Fruit fly (Drosophila melanogaster) whole organism, embryonic: ENCODE measurements around the gene CG4570.
A peak's percentile ranks its signal among the peaks of the same experiment; 100 is the strongest.

Source experiments
- Atf-2 ChIP-seq: fragments of 200-800 bp; sonication (Bioruptor generic); optimal IDR thresholded peaks from 2 replicates; lab custom pipeline; 2016; ENCODE audit warnings: missing biosample characterization, missing genetic modification characterization
- CG10274 ChIP-seq: fragments of 200-800 bp; sonication (Bioruptor generic); optimal IDR thresholded peaks from 3 replicates; lab custom pipeline; 2017; ENCODE audit warnings: missing biosample characterization, mild to moderate bottlenecking, missing genetic modification characterization
- CG10979 ChIP-seq: fragments of 200-800 bp; sonication (Bioruptor generic); optimal IDR thresholded peaks from 2 replicates; lab custom pipeline; 2018; ENCODE audit warnings: missing biosample characterization, mild to moderate bottlenecking, missing genetic modification characterization, moderate library complexity
- CG12769 ChIP-seq: fragments of 200-800 bp; sonication (Bioruptor generic); optimal IDR thresholded peaks from 2 replicates; lab custom pipeline; 2019; ENCODE audit warnings: missing biosample characterization, mild to moderate bottlenecking, missing genetic modification characterization, moderate library complexity
- CG13624 ChIP-seq: fragments of 200-800 bp; sonication (Bioruptor generic); optimal IDR thresholded peaks from 2 replicates; lab custom pipeline; 2016; ENCODE audit warnings: missing biosample characterization, missing genetic modification characterization
- CG14965 ChIP-seq: fragments of 200-800 bp; sonication (Bioruptor generic); optimal IDR thresholded peaks from 2 replicates; lab custom pipeline; 2016; ENCODE audit warnings: missing biosample characterization, missing genetic modification characterization, borderline replicate concordance
- CG1529 ChIP-seq: fragments of 200-800 bp; sonication (Bioruptor generic); optimal IDR thresholded peaks from 3 replicates; lab custom pipeline; 2018; ENCODE audit warnings: missing biosample characterization, missing genetic modification characterization
- CG15514 ChIP-seq: fragments of 200-800 bp; sonication (Bioruptor generic); optimal IDR thresholded peaks from 3 replicates; lab custom pipeline; 2017; ENCODE audit warnings: missing biosample characterization, missing genetic modification characterization, mild to moderate bottlenecking, moderate library complexity, missing genetic modification reagents
- CG16813 ChIP-seq: fragments of 200-800 bp; sonication (Bioruptor generic); IDR thresholded peaks from 3 replicates; pipeline ENCODE4 v1.3.6; 2022; ENCODE audit warnings: missing biosample characterization, missing genetic modification characterization; ENCODE audit not compliant: partially characterized antibody
- CG17361 ChIP-seq: fragments of 200-800 bp; sonication (Bioruptor generic); IDR thresholded peaks from 3 replicates; pipeline ENCODE4 v1.3.6; 2022; ENCODE audit warnings: missing biosample characterization, missing genetic modification characterization
- CG17802 ChIP-seq: fragments of 200-800 bp; sonication (Bioruptor generic); optimal IDR thresholded peaks from 2 replicates; lab custom pipeline; 2018; ENCODE audit warnings: missing biosample characterization, mild to moderate bottlenecking, missing genetic modification characterization, moderate library complexity
- CG2202 ChIP-seq: fragments of 200-800 bp; sonication (Bioruptor generic); optimal IDR thresholded peaks from 2 replicates; lab custom pipeline; 2018; ENCODE audit warnings: missing biosample characterization, mild to moderate bottlenecking, missing genetic modification characterization
- CG34224 ChIP-seq: fragments of 200-800 bp; sonication (Bioruptor generic); IDR thresholded peaks from 3 replicates; pipeline ENCODE4 v1.3.6; 2022; ENCODE audit warnings: missing biosample characterization, missing genetic modification characterization; ENCODE audit not compliant: partially characterized antibody
- CG34422 ChIP-seq: fragments of 200-800 bp; sonication (Bioruptor generic); IDR thresholded peaks from 3 replicates; pipeline ENCODE4 v1.3.6; 2022; ENCODE audit warnings: missing biosample characterization, missing genetic modification characterization
- CG3847 ChIP-seq: fragments of 200-800 bp; sonication (Bioruptor generic); IDR thresholded peaks from 2 replicates; pipeline ENCODE4 v1.3.6; 2022; ENCODE audit warnings: missing biosample characterization, missing genetic modification characterization
- CG3995 ChIP-seq: fragments of 200-800 bp; sonication (Bioruptor generic); optimal IDR thresholded peaks from 3 replicates; lab custom pipeline; 2016; ENCODE audit warnings: missing biosample characterization, missing genetic modification characterization
- CG42726 ChIP-seq: fragments of 200-800 bp; sonication (Bioruptor generic); IDR thresholded peaks from 2 replicates; pipeline ENCODE4 v1.3.6; 2022; ENCODE audit warnings: missing biosample characterization, missing genetic modification characterization; ENCODE audit not compliant: partially characterized antibody
- CG4730 ChIP-seq: fragments of 200-800 bp; sonication (Bioruptor generic); IDR thresholded peaks from 2 replicates; pipeline ENCODE4 v1.3.6; 2022; ENCODE audit warnings: missing biosample characterization, missing genetic modification characterization
- CG6689 ChIP-seq: fragments of 200-800 bp; sonication (Bioruptor generic); IDR thresholded peaks from 2 replicates; pipeline ENCODE4 v1.3.6; 2022; ENCODE audit warnings: missing biosample characterization, missing genetic modification characterization
- CG7839 ChIP-seq: fragments of 200-800 bp; sonication (Bioruptor generic); optimal IDR thresholded peaks from 3 replicates; lab custom pipeline; 2018; ENCODE audit warnings: missing biosample characterization, mild to moderate bottlenecking, missing genetic modification characterization, moderate library complexity
- CG9817 ChIP-seq: fragments of 200-800 bp; sonication (Bioruptor generic); optimal IDR thresholded peaks from 2 replicates; lab custom pipeline; 2018; ENCODE audit warnings: missing biosample characterization, mild to moderate bottlenecking, missing genetic modification characterization, moderate library complexity
- CG9876 ChIP-seq: fragments of 200-800 bp; sonication (Bioruptor generic); optimal IDR thresholded peaks from 2 replicates; lab custom pipeline; 2016; ENCODE audit warnings: missing biosample characterization, missing genetic modification characterization
- Dfd ChIP-seq, 2 experiments: fragments of >200 bp; optimal IDR thresholded peaks; 2 replicates each; lab custom pipeline; 2017; ENCODE audit warnings: missing biosample characterization in 2 of 2, missing genetic modification characterization in 2 of 2
- Ets97D ChIP-seq: fragments of 200-800 bp; sonication (Bioruptor generic); optimal IDR thresholded peaks from 3 replicates; lab custom pipeline; 2016; ENCODE audit warnings: missing biosample characterization, missing genetic modification characterization
- Fer3 ChIP-seq: fragments of 200-800 bp; sonication (Bioruptor generic); optimal IDR thresholded peaks from 2 replicates; lab custom pipeline; 2018; ENCODE audit warnings: missing biosample characterization, mild to moderate bottlenecking, missing genetic modification characterization, moderate library complexity
- HmgZ ChIP-seq: fragments of 200-800 bp; sonication (Bioruptor generic); optimal IDR thresholded peaks from 2 replicates; lab custom pipeline; 2018; ENCODE audit warnings: missing biosample characterization, mild to moderate bottlenecking, missing genetic modification characterization
- Hr51 ChIP-seq, 2 experiments: fragments of 200-800 bp; sonication (Bioruptor generic); optimal IDR thresholded peaks; 2 replicates in 1 of 2; 3 replicates in 1 of 2; lab custom pipeline; 2016 to 2018; ENCODE audit warnings: missing biosample characterization in 2 of 2, missing genetic modification characterization in 2 of 2, mild to moderate bottlenecking in 1 of 2, moderate library complexity in 1 of 2
- NK7.1 ChIP-seq: fragments of 200-800 bp; sonication (Bioruptor generic); optimal IDR thresholded peaks from 3 replicates; lab custom pipeline; 2016; ENCODE audit warnings: missing biosample characterization, missing genetic modification characterization
- Ravus ChIP-seq: fragments of 200-800 bp; sonication (Bioruptor generic); IDR thresholded peaks from 2 replicates; pipeline ENCODE4 v1.3.6; 2022; ENCODE audit warnings: missing biosample characterization, missing genetic modification characterization
- Scr ChIP-seq: fragments of 200-800 bp; sonication (Bioruptor generic); IDR thresholded peaks from 2 replicates; pipeline ENCODE4 v1.3.6; 2022; ENCODE audit warnings: missing biosample characterization, missing genetic modification characterization; ENCODE audit not compliant: partially characterized antibody
- Sin3A ChIP-seq: fragments of >200 bp; optimal IDR thresholded peaks from 2 replicates; lab custom pipeline; 2018
- TFAM ChIP-seq: fragments of 200-800 bp; sonication (Bioruptor generic); optimal IDR thresholded peaks from 2 replicates; lab custom pipeline; 2017; ENCODE audit warnings: missing biosample characterization, missing genetic modification characterization, inconsistent platforms
- al ChIP-seq: fragments of 200-800 bp; sonication (Bioruptor generic); IDR thresholded peaks from 2 replicates; pipeline ENCODE4 v1.3.6; 2022; ENCODE audit warnings: missing biosample characterization, missing genetic modification characterization
- bcd ChIP-seq: fragments of 200-800 bp; sonication (Bioruptor generic); optimal IDR thresholded peaks from 2 replicates; lab custom pipeline; 2017; ENCODE audit warnings: missing biosample characterization, mild to moderate bottlenecking, missing genetic modification characterization
- chinmo ChIP-seq: fragments of 200-800 bp; sonication (Bioruptor generic); IDR thresholded peaks from 4 replicates; pipeline ENCODE4 v1.3.6; 2022; ENCODE audit warnings: missing biosample characterization, missing genetic modification characterization; ENCODE audit not compliant: partially characterized antibody
- ci ChIP-seq: fragments of 200-800 bp; sonication (Bioruptor generic); IDR thresholded peaks from 3 replicates; pipeline ENCODE4 v1.3.6; 2022; ENCODE audit warnings: missing biosample characterization, missing genetic modification characterization
- corto ChIP-seq: fragments of 200-800 bp; sonication (Bioruptor generic); optimal IDR thresholded peaks from 2 replicates; lab custom pipeline; 2016; ENCODE audit warnings: missing biosample characterization, mild to moderate bottlenecking, missing genetic modification characterization, moderate library complexity
- danr ChIP-seq: fragments of 200-800 bp; sonication (Bioruptor generic); IDR thresholded peaks from 2 replicates; pipeline ENCODE4 v1.3.6; 2022; ENCODE audit warnings: missing biosample characterization, missing genetic modification characterization
- ftz-f1 ChIP-seq: fragments of 200-800 bp; sonication (Bioruptor generic); optimal IDR thresholded peaks from 2 replicates; lab custom pipeline; 2016; ENCODE audit warnings: missing biosample characterization, missing genetic modification characterization
- gsb-n ChIP-seq: fragments of 200-800 bp; sonication (Bioruptor generic); optimal IDR thresholded peaks from 3 replicates; lab custom pipeline; 2018; ENCODE audit warnings: missing biosample characterization, mild to moderate bottlenecking, missing genetic modification characterization
- her ChIP-seq: fragments of 200-800 bp; sonication (Bioruptor generic); optimal IDR thresholded peaks from 2 replicates; lab custom pipeline; 2016; ENCODE audit warnings: missing biosample characterization, missing genetic modification characterization
- lilli ChIP-seq: fragments of 200-800 bp; sonication (Bioruptor generic); optimal IDR thresholded peaks from 3 replicates; lab custom pipeline; 2016; ENCODE audit warnings: missing biosample characterization, missing genetic modification characterization
- nmo ChIP-seq: fragments of 200-800 bp; sonication (Bioruptor generic); optimal IDR thresholded peaks from 2 replicates; lab custom pipeline; 2018; ENCODE audit warnings: missing biosample characterization, mild to moderate bottlenecking, missing genetic modification characterization, moderate library complexity
- sens-2 ChIP-seq: fragments of 200-800 bp; sonication (Bioruptor generic); IDR thresholded peaks from 2 replicates; pipeline ENCODE4 v1.3.6; 2022; ENCODE audit warnings: missing biosample characterization, missing genetic modification characterization
- seq ChIP-seq: fragments of 200-800 bp; sonication (Bioruptor generic); IDR thresholded peaks from 2 replicates; pipeline ENCODE4 v1.3.6; 2022; ENCODE audit warnings: missing biosample characterization, missing genetic modification characterization
- sqz ChIP-seq: fragments of 200-800 bp; sonication (Bioruptor generic); optimal IDR thresholded peaks from 3 replicates; lab custom pipeline; 2018; ENCODE audit warnings: missing biosample characterization, mild to moderate bottlenecking, missing genetic modification characterization
- wor ChIP-seq: fragments of 200-800 bp; sonication (Bioruptor generic); IDR thresholded peaks from 2 replicates; pipeline ENCODE4 v1.3.6; 2022; ENCODE audit warnings: missing biosample characterization, missing genetic modification characterization
- yki ChIP-seq: fragments of >200 bp; optimal IDR thresholded peaks from 3 replicates; lab custom pipeline; 2018
- zfh2 ChIP-seq: fragments of 200-800 bp; sonication (Bioruptor generic); optimal IDR thresholded peaks from 2 replicates; lab custom pipeline; 2016; ENCODE audit warnings: missing biosample characterization, missing genetic modification characterization

Gene CG4570

dm6 chr3R:10875515-10876434 is 19.2 kb downstream of the CG4570 start, which contains the start of gene Sodh2 (continued):
- TF ChIP-seq CG17802 (tag; lab: Kevin White, UChicago): peak; percentile 33
- no peak for TF ChIP-seq Scr (GFP tag; lab: Robert Waterston, UW)
- peak; percentile 50 for TF ChIP-seq corto (GFP tag; lab: Kevin White, UChicago)
- TF ChIP-seq Ets97D (GFP tag; lab: Kevin White, UChicago): peak; percentile 17
- peak; percentile 11 for TF ChIP-seq Atf-2 (GFP tag; lab: Kevin White, UChicago)
- TF ChIP-seq Sin3A (lab: Kevin White, UChicago): no peak
- TF ChIP-seq nmo (GFP tag; lab: Kevin White, UChicago): peak; percentile 61
- peak; percentile 74 for TF ChIP-seq seq (GFP tag; lab: Robert Waterston, UW)
- peak; percentile 85 for TF ChIP-seq CG15514 (GFP tag; lab: Kevin White, UChicago)
- TF ChIP-seq CG13624 (GFP tag; lab: Kevin White, UChicago): peak; percentile 37
- peak; percentile 74 for TF ChIP-seq sqz (GFP tag; lab: Kevin White, UChicago)
- peak; percentile 71 for TF ChIP-seq CG10979 (tag; lab: Kevin White, UChicago)
- peak; percentile 47; the same call in 1 of the 2 replicates for TF ChIP-seq danr (GFP tag; lab: Robert Waterston, UW)
- TF ChIP-seq CG34422: peak; percentile 87
- peak; percentile 73 for TF ChIP-seq her
- TF ChIP-seq CG3995: peak; percentile 6
- TF ChIP-seq yki: no peak
- no peak for TF ChIP-seq CG34224 (GFP tag; lab: Robert Waterston, UW)
- TF ChIP-seq TFAM (GFP tag; lab: Kevin White, UChicago): no peak
- TF ChIP-seq CG1529 (GFP tag; lab: Kevin White, UChicago): peak; percentile 66
- TF ChIP-seq CG14965 (GFP tag; lab: Kevin White, UChicago): no peak
- TF ChIP-seq ci (GFP tag; lab: Robert Waterston, UW): peak; percentile 84
- TF ChIP-seq Hr51 (GFP tag; optimal IDR thresholded peaks at IDR 0.05; lab: Kevin White, UChicago): peak in 1 of 2 experiments; percentile 81
- peak; percentile 70 for TF ChIP-seq CG6689 (GFP tag; lab: Robert Waterston, UW)
- TF ChIP-seq ftz-f1 (GFP tag; lab: Kevin White, UChicago): no peak
- TF ChIP-seq chinmo (GFP tag; lab: Robert Waterston, UW): peak; percentile 73; the same call in 1 of the 4 replicates
- TF ChIP-seq gsb-n (tag; lab: Kevin White, UChicago): peak; percentile 72
- no peak for TF ChIP-seq sens-2 (GFP tag; lab: Robert Waterston, UW)
- peak; percentile 69 for TF ChIP-seq HmgZ (tag; lab: Kevin White, UChicago)
- peak; percentile 79 for TF ChIP-seq CG9817 (tag; lab: Kevin White, UChicago)
- peak; percentile 85 for TF ChIP-seq zfh2 (GFP tag; lab: Kevin White, UChicago)
- TF ChIP-seq CG7839 (tag; lab: Kevin White, UChicago): peak; percentile 77
- no peak for TF ChIP-seq Dfd (GFP tag; optimal IDR thresholded peaks at IDR 0.05; lab: Kevin White, UChicago)
- peak; percentile 81 for TF ChIP-seq Fer3 (tag; lab: Kevin White, UChicago)
- no peak for TF ChIP-seq Ravus (GFP tag; lab: Robert Waterston, UW)
- TF ChIP-seq NK7.1 (GFP tag; lab: Kevin White, UChicago): peak; percentile 15
- peak; percentile 62 for TF ChIP-seq al (GFP tag; lab: Robert Waterston, UW)
- peak; percentile 52 for TF ChIP-seq CG9876 (GFP tag; lab: Kevin White, UChicago)
- peak; percentile 45 for TF ChIP-seq CG2202 (tag; lab: Kevin White, UChicago)
- TF ChIP-seq lilli (GFP tag; lab: Kevin White, UChicago): peak; percentile 83
- no peak for TF ChIP-seq CG16813 (GFP tag; lab: Robert Waterston, UW)
- no peak for TF ChIP-seq CG4730 (GFP tag; lab: Robert Waterston, UW)
- TF ChIP-seq wor (GFP tag; lab: Robert Waterston, UW): no peak; the same call in 1 of the 2 replicates
- TF ChIP-seq CG12769 (tag; lab: Kevin White, UChicago): peak; percentile 91
- peak; percentile 47 for TF ChIP-seq CG3847 (GFP tag; lab: Robert Waterston, UW)
- TF ChIP-seq CG42726 (GFP tag; lab: Robert Waterston, UW): no peak
- TF ChIP-seq CG10274: peak; percentile 52
- peak; percentile 79 for TF ChIP-seq bcd (GFP tag; lab: Kevin White, UChicago)
- TF ChIP-seq CG17361: peak; percentile 88
